Worm (Caenorhabditis elegans) whole organism, young adult: ENCODE data around the gene str-48.

Experiments used
- F23B12.7 ChIP-seq: sonication (generic microtip); optimal IDR thresholded peaks from 2 replicates; lab custom pipeline; 2017; ENCODE audit warnings: missing genetic modification characterization, mild to moderate bottlenecking, missing compliant biosample characterization, antibody characterized with exemption, moderate library complexity; ENCODE audit not compliant: insufficient read depth
- F33H1.4 ChIP-seq: fragments of 200-800 bp; sonication (Bioruptor generic); IDR thresholded peaks from 2 replicates; pipeline ENCODE4 v1.3.6; 2022; ENCODE audit warnings: missing genetic modification reagents, missing genetic modification characterization, missing compliant biosample characterization
- F49E8.2 ChIP-seq: sonication (generic microtip); optimal IDR thresholded peaks from 3 replicates; lab custom pipeline; 2017; ENCODE audit warnings: missing genetic modification characterization, mild to moderate bottlenecking, missing compliant biosample characterization, antibody characterized with exemption, moderate library complexity; ENCODE audit not compliant: insufficient read depth
- F55B11.4 ChIP-seq: sonication (generic microtip); optimal IDR thresholded peaks from 2 replicates; lab custom pipeline; 2016; ENCODE audit warnings: missing compliant biosample characterization, missing genetic modification characterization, borderline replicate concordance; ENCODE audit not compliant: insufficient read depth
- F57C9.4 ChIP-seq: sonication (generic microtip); optimal IDR thresholded peaks from 2 replicates; lab custom pipeline; 2017; ENCODE audit warnings: mild to moderate bottlenecking, missing genetic modification characterization, missing compliant biosample characterization
- K11D2.4 ChIP-seq: fragments of 200-800 bp; sonication (Bioruptor generic); IDR thresholded peaks from 2 replicates; pipeline ENCODE4 v1.3.6; 2022; ENCODE audit warnings: missing genetic modification reagents, missing genetic modification characterization, missing compliant biosample characterization
- T07F8.4 ChIP-seq: sonication (generic microtip); optimal IDR thresholded peaks from 2 replicates; lab custom pipeline; 2016; ENCODE audit warnings: mild to moderate bottlenecking, missing genetic modification characterization, moderate library complexity, missing compliant biosample characterization
- Y95B8A.8 ChIP-seq: fragments of 200-800 bp; sonication (Bioruptor generic); IDR thresholded peaks from 2 replicates; pipeline ENCODE4 v1.3.6; 2022; ENCODE audit warnings: missing genetic modification reagents, missing genetic modification characterization, missing compliant biosample characterization
- ZK185.1 ChIP-seq: sonication (generic microtip); optimal IDR thresholded peaks from 2 replicates; lab custom pipeline; 2016; ENCODE audit warnings: mild to moderate bottlenecking, missing genetic modification characterization, missing compliant biosample characterization; ENCODE audit not compliant: poor library complexity, severe bottlenecking
- akir-1 ChIP-seq: fragments of 200-800 bp; sonication (Bioruptor generic); optimal IDR thresholded peaks from 2 replicates; lab custom pipeline; 2018; ENCODE audit warnings: mild to moderate bottlenecking, missing genetic modification characterization, moderate library complexity, missing compliant biosample characterization
- aptf-2 ChIP-seq: fragments of 200-800 bp; sonication (Bioruptor generic); conservative IDR thresholded peaks from 2 replicates; pipeline ENCODE4 v1.3.6; 2022; ENCODE audit warnings: missing genetic modification reagents, missing genetic modification characterization, missing compliant biosample characterization
- bed-2 ChIP-seq: fragments of 200-800 bp; sonication (Bioruptor generic); IDR thresholded peaks from 2 replicates; pipeline ENCODE4 v1.3.6; 2022; ENCODE audit warnings: missing genetic modification reagents, missing genetic modification characterization, missing compliant biosample characterization
- cebp-1 ChIP-seq, 2 experiments: fragments of 200-800 bp in 1 of 2; sonication (Bioruptor generic) in 1 of 2; sonication (generic microtip) in 1 of 2; IDR thresholded peaks in 1 of 2; optimal IDR thresholded peaks in 1 of 2; 2 replicates each; pipeline versions ENCODE4 v1.3.6 to Lab custom; 2017 to 2022; ENCODE audit warnings: missing compliant biosample characterization in 2 of 2, missing genetic modification characterization in 2 of 2, mild to moderate bottlenecking in 1 of 2, missing genetic modification reagents in 1 of 2, moderate library complexity in 1 of 2
- ceh-40 ChIP-seq: fragments of 200-800 bp; sonication (Bioruptor generic); IDR thresholded peaks from 2 replicates; pipeline ENCODE4 v1.3.6; 2022; ENCODE audit warnings: missing genetic modification characterization, missing compliant biosample characterization
- ceh-79 ChIP-seq: sonication (generic microtip); optimal IDR thresholded peaks from 2 replicates; lab custom pipeline; 2017; ENCODE audit warnings: mild to moderate bottlenecking, missing genetic modification characterization, missing compliant biosample characterization
- egl-44 ChIP-seq: fragments of 200-800 bp; sonication (Bioruptor generic); IDR thresholded peaks from 2 replicates; pipeline ENCODE4 v1.3.6; 2022; ENCODE audit warnings: missing genetic modification reagents, missing genetic modification characterization, missing compliant biosample characterization
- ekl-4 ChIP-seq: fragments of 200-800 bp; sonication (Bioruptor generic); IDR thresholded peaks from 2 replicates; pipeline ENCODE4 v1.3.6; 2022; ENCODE audit warnings: missing genetic modification reagents, missing genetic modification characterization, missing compliant biosample characterization
- fkh-3 ChIP-seq: sonication (generic microtip); optimal IDR thresholded peaks from 2 replicates; lab custom pipeline; 2016; ENCODE audit warnings: mild to moderate bottlenecking, missing genetic modification characterization, missing compliant biosample characterization
- him-1 ChIP-seq: sonication (generic microtip); optimal IDR thresholded peaks from 2 replicates; lab custom pipeline; 2016; ENCODE audit warnings: missing genotype, missing genetic modification reagents, missing genetic modification characterization, missing compliant biosample characterization
- hmg-1.2 ChIP-seq: fragments of 200-800 bp; sonication (Bioruptor generic); IDR thresholded peaks from 2 replicates; pipeline ENCODE4 v1.3.6; 2022; ENCODE audit warnings: missing genetic modification reagents, missing genetic modification characterization, missing compliant biosample characterization
- lsl-1 ChIP-seq: fragments of 200-800 bp; sonication (Bioruptor generic); optimal IDR thresholded peaks from 2 replicates; lab custom pipeline; 2018; ENCODE audit warnings: mild to moderate bottlenecking, missing genetic modification characterization, moderate library complexity, missing compliant biosample characterization
- lsy-27 ChIP-seq: sonication (generic microtip); optimal IDR thresholded peaks from 2 replicates; lab custom pipeline; 2017; ENCODE audit warnings: missing genetic modification characterization, mild to moderate bottlenecking, missing compliant biosample characterization, antibody characterized with exemption, missing genotype, borderline replicate concordance; ENCODE audit not compliant: insufficient read depth
- madf-10 ChIP-seq: sonication (generic microtip); optimal IDR thresholded peaks from 2 replicates; lab custom pipeline; 2016; ENCODE audit warnings: mild to moderate bottlenecking, missing genetic modification characterization, missing compliant biosample characterization
- madf-3 ChIP-seq: fragments of 200-800 bp; sonication (Bioruptor generic); IDR thresholded peaks from 2 replicates; pipeline ENCODE4 v1.3.6; 2022; ENCODE audit warnings: missing genetic modification reagents, missing genetic modification characterization, missing compliant biosample characterization
- mcd-1 ChIP-seq: fragments of 200-800 bp; sonication (Bioruptor generic); IDR thresholded peaks from 2 replicates; pipeline ENCODE4 v1.3.6; 2022; ENCODE audit warnings: missing genetic modification reagents, missing genetic modification characterization, missing compliant biosample characterization
- mxl-1 ChIP-seq: sonication (generic microtip); optimal IDR thresholded peaks from 2 replicates; lab custom pipeline; 2016; ENCODE audit warnings: missing genetic modification characterization, missing compliant biosample characterization
- nfyb-1 ChIP-seq: fragments of 200-800 bp; sonication (Bioruptor generic); IDR thresholded peaks from 2 replicates; pipeline ENCODE4 v1.3.6; 2022; ENCODE audit warnings: missing genetic modification reagents, missing genetic modification characterization, missing compliant biosample characterization
- nhr-179 ChIP-seq: sonication (generic microtip); optimal IDR thresholded peaks from 2 replicates; lab custom pipeline; 2016; ENCODE audit warnings: mild to moderate bottlenecking, missing genetic modification characterization, missing compliant biosample characterization
- nhr-80 ChIP-seq: sonication (generic microtip); optimal IDR thresholded peaks from 2 replicates; lab custom pipeline; 2016; ENCODE audit warnings: missing genetic modification characterization, missing compliant biosample characterization
- repo-1 ChIP-seq: sonication (generic microtip); optimal IDR thresholded peaks from 2 replicates; lab custom pipeline; 2017; ENCODE audit warnings: mild to moderate bottlenecking, missing genetic modification characterization, missing compliant biosample characterization
- snpc-3.4 ChIP-seq: sonication (generic microtip); optimal IDR thresholded peaks from 2 replicates; lab custom pipeline; 2017; ENCODE audit warnings: missing genetic modification characterization, mild to moderate bottlenecking, missing compliant biosample characterization, antibody characterized with exemption, moderate library complexity, missing genotype, missing genetic modification reagents
- snpc-4 ChIP-seq, 5 experiments: fragments of 150-350 bp in 1 of 5; sonication (generic microtip) in 4 of 5; optimal IDR thresholded peaks; 2 replicates each; lab custom pipeline; 2014 to 2018; ENCODE audit warnings: missing genetic modification characterization in 5 of 5, missing biosample characterization in 3 of 5, antibody characterized with exemption in 2 of 5, mild to moderate bottlenecking in 2 of 5, missing compliant biosample characterization in 2 of 5, missing genotype in 2 of 5, moderate library complexity in 2 of 5, missing genetic modification reagents in 1 of 5
- tbx-9 ChIP-seq: sonication (generic microtip); optimal IDR thresholded peaks from 2 replicates; lab custom pipeline; 2016; ENCODE audit warnings: borderline replicate concordance, missing genetic modification characterization, inconsistent platforms, missing compliant biosample characterization
- unc-62 ChIP-seq: fragments of 150-350 bp; optimal IDR thresholded peaks from 2 replicates; lab custom pipeline; 2014; ENCODE audit warnings: missing biosample characterization, missing genetic modification reagents, missing genetic modification characterization
- xnd-1 ChIP-seq: sonication (generic microtip); optimal IDR thresholded peaks from 2 replicates; lab custom pipeline; 2016; ENCODE audit warnings: missing genotype, missing genetic modification reagents, missing genetic modification characterization, missing compliant biosample characterization
- zfh-2 ChIP-seq: fragments of 200-800 bp; sonication (Bioruptor generic); conservative IDR thresholded peaks from 2 replicates; pipeline ENCODE4 v1.3.6; 2022; ENCODE audit warnings: missing genetic modification reagents, missing genetic modification characterization, missing compliant biosample characterization
- zim-3 ChIP-seq: sonication (generic microtip); optimal IDR thresholded peaks from 2 replicates; lab custom pipeline; 2017; ENCODE audit warnings: mild to moderate bottlenecking, missing genetic modification characterization, moderate library complexity, missing compliant biosample characterization
- ztf-25 ChIP-seq: fragments of 200-800 bp; sonication (Bioruptor generic); IDR thresholded peaks from 2 replicates; pipeline ENCODE4 v1.3.6; 2022; ENCODE audit warnings: missing genetic modification reagents, missing genetic modification characterization, missing compliant biosample characterization
- ztf-3 ChIP-seq: fragments of 200-800 bp; sonication (Bioruptor generic); optimal IDR thresholded peaks from 2 replicates; lab custom pipeline; 2018; ENCODE audit warnings: mild to moderate bottlenecking, missing genetic modification characterization, missing compliant biosample characterization
- ztf-6 ChIP-seq: fragments of 200-800 bp; sonication (Bioruptor generic); IDR thresholded peaks from 2 replicates; pipeline ENCODE4 v1.3.6; 2022; ENCODE audit warnings: missing genetic modification reagents, missing genetic modification characterization, missing compliant biosample characterization

The str-48 gene

ce11 chrIV:7084632-7085160, 37.1 kb upstream of the str-48 start, which contains the start of gene rps-4 (continued):
- TF ChIP-seq madf-10 (peak; percentile 58), tbx-9 (tag; lab: Kevin White, UChicago) (no peak), him-1 (tag; lab: Kevin White, UChicago) (peak; percentile 43), F23B12.7 (tag; lab: Kevin White, UChicago) (peak; percentile 90), lsl-1 (GFP tag; lab: Kevin White, UChicago) (peak; percentile 68)

ce11 chrIV:7094216-7094758, 27.5 kb upstream of the str-48 start, which contains the start of gene deb-1:
Gene deb-1, minus strand, starts transcription at chrIV:7094266.
- TF ChIP-seq F55B11.4 (tag; lab: Kevin White, UChicago) (no peak), ceh-40 (GFP tag; lab: Robert Waterston, UW) (no peak), K11D2.4 (GFP tag; lab: Robert Waterston, UW) (no peak), ztf-25 (GFP tag; lab: Robert Waterston, UW) (no peak), nhr-179 (tag; lab: Kevin White, UChicago) (no peak), F57C9.4 (tag; lab: Kevin White, UChicago) (no peak), madf-3 (GFP tag; lab: Robert Waterston, UW) (no peak), ztf-3 (GFP tag; lab: Kevin White, UChicago) (no peak), cebp-1 (GFP tag; IDR thresholded peaks at IDR 0.05; lab: Robert Waterston, UW) (no peak), cebp-1 (tag; optimal IDR thresholded peaks at IDR 0.05; lab: Kevin White, UChicago) (no peak), lsy-27 (tag; lab: Kevin White, UChicago) (no peak), zfh-2 (GFP tag; lab: Robert Waterston, UW) (no peak), repo-1 (no peak), mxl-1 (tag; lab: Kevin White, UChicago) (no peak), ztf-6 (GFP tag; lab: Robert Waterston, UW) (no peak), zim-3 (no peak), akir-1 (GFP tag; lab: Kevin White, UChicago) (no peak), nfyb-1 (GFP tag; lab: Robert Waterston, UW) (no peak), ceh-79 (tag; lab: Kevin White, UChicago) (no peak), fkh-3 (no peak), xnd-1 (tag; lab: Kevin White, UChicago) (no peak)

- no peak for TF ChIP-seq unc-62
- TF ChIP-seq F57C9.4 (tag; lab: Kevin White, UChicago) = no peak
- TF ChIP-seq T07F8.4 (tag; lab: Kevin White, UChicago) = no peak
- peak; percentile 18; the same call in 1 of the 2 replicates for TF ChIP-seq hmg-1.2
- no peak for TF ChIP-seq ZK185.1
- TF ChIP-seq F49E8.2 (tag; lab: Kevin White, UChicago) = no peak
- no peak for TF ChIP-seq mcd-1 (GFP tag; lab: Robert Waterston, UW)
These were observed 26.3 kb upstream of the str-48 start for ce11 chrIV:7095396-7095964.

ce11 chrIV:7096097-7096496, 25.7 kb upstream of the str-48 start:
- TF ChIP-seq ZK185.1 (no peak), bed-2 (no peak), hmg-1.2 (no peak), snpc-4 (GFP tag; optimal IDR thresholded peaks at IDR 0.05; lab: Kevin White, UChicago) (no peak), snpc-4 (tag; optimal IDR thresholded peaks at IDR 0.05; lab: Kevin White, UChicago) (no peak), F33H1.4 (GFP tag; lab: Robert Waterston, UW) (no peak), nhr-80 (tag; lab: Kevin White, UChicago) (no peak), Y95B8A.8 (no peak), fkh-3 (no peak), aptf-2 (GFP tag; lab: Robert Waterston, UW) (no peak), zim-3 (no peak), nfyb-1 (GFP tag; lab: Robert Waterston, UW) (no peak), snpc-3.4 (no peak), F57C9.4 (tag; lab: Kevin White, UChicago) (no peak), mxl-1 (tag; lab: Kevin White, UChicago) (no peak), egl-44 (GFP tag; lab: Robert Waterston, UW) (no peak), ekl-4 (no peak)
